Fruit fly (Drosophila melanogaster) whole organism, wandering third instar larva: ENCODE results near the gene Cpsf5.

Experiments
- Abd-B ChIP-seq: fragments of >200 bp; optimal IDR thresholded peaks from 2 replicates; lab custom pipeline; 2017; ENCODE audit warnings: missing biosample characterization, missing genetic modification characterization
- CG32264 ChIP-seq: fragments of 200-800 bp; sonication (Bioruptor generic); optimal IDR thresholded peaks from 2 replicates; lab custom pipeline; 2016; ENCODE audit warnings: missing biosample characterization, missing genetic modification characterization
- CG9705 ChIP-seq: fragments of 200-800 bp; sonication (Bioruptor generic); optimal IDR thresholded peaks from 2 replicates; lab custom pipeline; 2018; ENCODE audit warnings: missing biosample characterization, mild to moderate bottlenecking, missing genetic modification characterization
- CrebA ChIP-seq: fragments of 200-800 bp; sonication (Bioruptor generic); optimal IDR thresholded peaks from 2 replicates; lab custom pipeline; 2016; ENCODE audit warnings: missing biosample characterization, mild to moderate bottlenecking, missing genetic modification characterization, borderline replicate concordance
- Dfd ChIP-seq: fragments of >200 bp; optimal IDR thresholded peaks from 2 replicates; lab custom pipeline; 2017; ENCODE audit warnings: missing biosample characterization, missing genetic modification characterization
- Dif ChIP-seq: fragments of 200-275, 200-300 bp; sonication (Bioruptor generic); optimal IDR thresholded peaks from 2 replicates; lab custom pipeline; 2018; ENCODE audit warnings: missing biosample characterization, missing genetic modification characterization; ENCODE audit not compliant: partially characterized antibody
- GATAd ChIP-seq: sonication (Bioruptor generic); optimal IDR thresholded peaks from 2 replicates; lab custom pipeline; 2016; ENCODE audit warnings: missing biosample characterization, missing genetic modification characterization
- HLH106 ChIP-seq: fragments of 200-800 bp; optimal IDR thresholded peaks from 3 replicates; lab custom pipeline; 2019; ENCODE audit warnings: missing biosample characterization, mild to moderate bottlenecking, missing genetic modification characterization, moderate library complexity
- Hnf4 ChIP-seq: fragments of 200-800 bp; sonication (Bioruptor generic); optimal IDR thresholded peaks from 2 replicates; lab custom pipeline; 2016; ENCODE audit warnings: missing biosample characterization, mild to moderate bottlenecking, missing genetic modification characterization
- Hr78 ChIP-seq: fragments of >200 bp; optimal IDR thresholded peaks from 2 replicates; lab custom pipeline; 2017; ENCODE audit warnings: missing biosample characterization, missing genetic modification characterization
- Hr83 ChIP-seq: fragments of 200-300 bp; sonication (Bioruptor generic); optimal IDR thresholded peaks from 2 replicates; lab custom pipeline; 2016; ENCODE audit warnings: missing biosample characterization, mild to moderate bottlenecking, missing genetic modification characterization, moderate library complexity; ENCODE audit not compliant: poor library complexity, severe bottlenecking
- Jra ChIP-seq: sonication (Bioruptor generic); optimal IDR thresholded peaks from 2 replicates; lab custom pipeline; 2016; ENCODE audit warnings: missing biosample characterization, missing genetic modification characterization
- Mio ChIP-seq: sonication (Bioruptor generic); optimal IDR thresholded peaks from 2 replicates; lab custom pipeline; 2016; ENCODE audit warnings: missing biosample characterization, missing genetic modification characterization
- Myc ChIP-seq: fragments of >200 bp; optimal IDR thresholded peaks from 2 replicates; lab custom pipeline; 2017
- N ChIP-seq: fragments of >200 bp; optimal IDR thresholded peaks from 2 replicates; lab custom pipeline; 2018; ENCODE audit warnings: missing biosample characterization, missing external identifiers, missing genetic modification characterization
- OdsH ChIP-seq: fragments of 200-800 bp; sonication (Bioruptor generic); optimal IDR thresholded peaks from 2 replicates; lab custom pipeline; 2016; ENCODE audit warnings: missing biosample characterization, mild to moderate bottlenecking, missing genetic modification characterization
- Rel ChIP-seq, 2 experiments: fragments of 200-800 bp; sonication (Bioruptor generic) in 1 of 2; optimal IDR thresholded peaks; 2 replicates in 1 of 2; 3 replicates in 1 of 2; lab custom pipeline; 2016 to 2019; ENCODE audit warnings: mild to moderate bottlenecking in 2 of 2, missing biosample characterization in 2 of 2, missing genetic modification characterization in 2 of 2, moderate library complexity in 1 of 2
- Sp1 ChIP-seq: fragments of 200-800 bp; sonication (Bioruptor generic); optimal IDR thresholded peaks from 3 replicates; lab custom pipeline; 2019; ENCODE audit warnings: missing biosample characterization, mild to moderate bottlenecking, missing genetic modification characterization, moderate library complexity
- Vsx2 ChIP-seq: fragments of 200-300, 225-300 bp; sonication (Bioruptor generic); optimal IDR thresholded peaks from 2 replicates; lab custom pipeline; 2018; ENCODE audit warnings: missing biosample characterization, missing genetic modification characterization; ENCODE audit not compliant: partially characterized antibody
- br ChIP-seq: fragments of 200-800 bp; sonication (Bioruptor generic); optimal IDR thresholded peaks from 2 replicates; lab custom pipeline; 2016; ENCODE audit warnings: missing biosample characterization, missing genetic modification characterization
- brk ChIP-seq: fragments of 200-800 bp; sonication (Bioruptor generic); optimal IDR thresholded peaks from 2 replicates; lab custom pipeline; 2016; ENCODE audit warnings: missing biosample characterization, mild to moderate bottlenecking, missing genetic modification characterization
- dl ChIP-seq, 2 experiments: fragments of 175-275, 200-275 bp in 1 of 2; fragments of 200-275 bp in 1 of 2; sonication (Bioruptor generic); optimal IDR thresholded peaks; lab custom pipeline; 2018; ENCODE audit warnings: mild to moderate bottlenecking in 2 of 2, missing biosample characterization in 2 of 2, missing genetic modification characterization in 2 of 2, moderate library complexity in 2 of 2; ENCODE audit not compliant: partially characterized antibody in 2 of 2, insufficient read depth in 1 of 2
- dmrt93B ChIP-seq: fragments of 200-800 bp; sonication (Bioruptor generic); optimal IDR thresholded peaks from 2 replicates; lab custom pipeline; 2018; ENCODE audit warnings: missing biosample characterization, mild to moderate bottlenecking, missing genetic modification characterization
- dsf ChIP-seq: sonication (Bioruptor generic); optimal IDR thresholded peaks from 2 replicates; lab custom pipeline; 2016; ENCODE audit warnings: missing biosample characterization, missing genetic modification characterization, borderline replicate concordance
- ey ChIP-seq: fragments of 200-800 bp; sonication (Bioruptor generic); optimal IDR thresholded peaks from 2 replicates; lab custom pipeline; 2016; ENCODE audit warnings: missing biosample characterization, missing genetic modification characterization
- foxo ChIP-seq, 2 experiments: fragments of 200-800 bp; sonication (Bioruptor generic); optimal IDR thresholded peaks; 2 replicates in 1 of 2; 3 replicates in 1 of 2; lab custom pipeline; 2016 to 2017; ENCODE audit warnings: missing biosample characterization in 2 of 2, missing genetic modification characterization in 2 of 2
- fru ChIP-seq: fragments of 200-800 bp; sonication (Bioruptor generic); optimal IDR thresholded peaks from 3 replicates; lab custom pipeline; 2016; ENCODE audit warnings: missing biosample characterization, mild to moderate bottlenecking, missing genetic modification characterization
- h ChIP-seq: fragments of 200-800 bp; sonication (Bioruptor generic); optimal IDR thresholded peaks from 3 replicates; lab custom pipeline; 2016; ENCODE audit warnings: missing biosample characterization, mild to moderate bottlenecking, missing genetic modification characterization
- jim ChIP-seq: fragments of 175-275, 200-325 bp; sonication (Bioruptor generic); optimal IDR thresholded peaks from 2 replicates; lab custom pipeline; 2016; ENCODE audit warnings: missing biosample characterization, mild to moderate bottlenecking, missing genetic modification characterization
- lola ChIP-seq: fragments of >200 bp; optimal IDR thresholded peaks from 2 replicates; lab custom pipeline; 2017; ENCODE audit warnings: missing biosample characterization, missing genetic modification characterization
- pan ChIP-seq: fragments of >200 bp; optimal IDR thresholded peaks from 2 replicates; lab custom pipeline; 2017
- psq ChIP-seq: fragments of 200-800 bp; sonication (Bioruptor generic); optimal IDR thresholded peaks from 3 replicates; lab custom pipeline; 2017; ENCODE audit warnings: missing biosample characterization, mild to moderate bottlenecking, missing genetic modification characterization, moderate library complexity
- rgr ChIP-seq: fragments of 200-800 bp; sonication (Bioruptor generic); optimal IDR thresholded peaks from 3 replicates; lab custom pipeline; 2016; ENCODE audit warnings: missing biosample characterization, mild to moderate bottlenecking, missing genetic modification characterization
- sage ChIP-seq: fragments of 200-800 bp; sonication (Bioruptor generic); optimal IDR thresholded peaks from 2 replicates; lab custom pipeline; 2016; ENCODE audit warnings: missing biosample characterization, mild to moderate bottlenecking, missing genetic modification characterization
- sv ChIP-seq: fragments of 200-800 bp; sonication (Bioruptor generic); optimal IDR thresholded peaks from 3 replicates; lab custom pipeline; 2016; ENCODE audit warnings: missing biosample characterization, missing genetic modification characterization
- tai ChIP-seq: sonication (Bioruptor generic); optimal IDR thresholded peaks from 2 replicates; lab custom pipeline; 2016; ENCODE audit warnings: missing biosample characterization, missing genetic modification characterization
- usp ChIP-seq: fragments of >200 bp; optimal IDR thresholded peaks from 2 replicates; lab custom pipeline; 2017; ENCODE audit warnings: missing biosample characterization, missing genetic modification characterization
- woc ChIP-seq: sonication (Bioruptor generic); optimal IDR thresholded peaks from 2 replicates; lab custom pipeline; 2016; ENCODE audit warnings: missing biosample characterization, mild to moderate bottlenecking, missing genetic modification characterization

The Cpsf5 gene

dm6 chr3L:9375130-9375529 lies 35.7 kb upstream of the Cpsf5 start, which contains the start of gene CG4461:
Gene CG4461 (plus strand): TSS chr3L:9375430.
- TF ChIP-seq tai (GFP tag; lab: Kevin White, UChicago): no peak
- TF ChIP-seq sage (GFP tag; lab: Kevin White, UChicago): no peak
- TF ChIP-seq CrebA: no peak
- TF ChIP-seq dl (GFP tag; optimal IDR thresholded peaks at IDR 0.05; lab: Kevin White, UChicago; ENCODE audit: insufficient read depth in 1 of 2, partially characterized antibody in 2 of 2): no peak
- TF ChIP-seq Hr78 (GFP tag; lab: Kevin White, UChicago): no peak
- no peak for TF ChIP-seq Jra (GFP tag; lab: Kevin White, UChicago)
- TF ChIP-seq brk (GFP tag; lab: Kevin White, UChicago): no peak
- no peak for TF ChIP-seq dsf
- no peak for TF ChIP-seq Mio (GFP tag; lab: Kevin White, UChicago)
- TF ChIP-seq psq (GFP tag; lab: Kevin White, UChicago): no peak
- TF ChIP-seq CG32264 (GFP tag; lab: Kevin White, UChicago): no peak
- no peak for TF ChIP-seq Dfd (GFP tag; lab: Kevin White, UChicago)
- TF ChIP-seq Myc: no peak
- TF ChIP-seq HLH106 (tag; lab: Kevin White, UChicago): no peak
- TF ChIP-seq woc: no peak
- no peak for TF ChIP-seq Vsx2 (GFP tag; lab: Kevin White, UChicago)
- no peak for TF ChIP-seq N (GFP tag; lab: Kevin White, UChicago)
- no peak for TF ChIP-seq sv

- no peak for TF ChIP-seq CG9705 (GFP tag; lab: Kevin White, UChicago)
- no peak for TF ChIP-seq dsf
Observed at dm6 chr3L:9376573-9376972, 34.3 kb upstream of the Cpsf5 start.

DNA sequence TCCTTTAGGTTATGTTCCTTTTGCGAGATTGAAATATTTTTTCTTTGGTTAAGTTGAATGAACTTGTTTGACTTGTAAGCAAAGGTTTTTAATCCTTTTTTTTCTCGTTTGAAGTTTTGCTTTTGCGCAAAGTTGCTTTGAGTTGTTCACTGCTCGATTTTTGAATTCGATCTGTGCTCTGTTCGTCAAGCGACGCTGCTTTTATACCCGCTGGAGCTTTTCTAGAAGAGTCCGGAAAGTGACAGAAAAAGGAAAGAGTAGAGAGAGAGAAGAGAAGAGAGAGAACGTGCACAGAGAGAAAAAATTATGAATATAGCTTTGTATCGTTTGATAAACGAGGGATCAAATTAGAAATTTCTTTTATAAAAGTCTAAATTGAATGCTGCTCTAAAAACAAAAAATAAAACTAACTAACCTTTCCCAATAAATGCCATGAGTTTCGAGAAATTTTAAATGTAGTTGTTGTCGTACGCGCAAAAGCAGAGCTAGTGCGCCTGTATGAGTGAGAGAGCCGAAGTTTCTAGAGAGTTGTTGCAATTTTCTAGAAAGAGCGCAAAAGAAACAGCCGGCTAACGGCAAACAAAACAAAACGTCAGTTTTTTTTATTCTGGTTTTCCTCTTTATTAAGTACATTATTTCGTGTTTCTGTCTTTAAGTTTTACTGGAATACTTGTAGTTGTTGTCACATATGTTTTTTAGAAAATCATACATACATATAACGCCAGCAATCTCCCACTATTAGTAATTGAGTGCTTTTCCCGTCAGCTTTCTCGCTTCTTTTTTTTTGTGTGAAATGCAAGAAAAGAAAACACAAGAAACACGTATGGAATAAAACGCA lies 33.4 kb upstream of the Cpsf5 start, which contains the start of gene Hsp26:
Gene Hsp26, minus strand, starts transcription at position 230 of the 838 bp plus-strand sequence.
- TF ChIP-seq HLH106 (tag; lab: Kevin White, UChicago): peak; percentile 84
- peak; percentile 59 for TF ChIP-seq dsf
- peak; percentile 66 for TF ChIP-seq Dif (GFP tag; lab: Kevin White, UChicago)
- TF ChIP-seq woc: peak; percentile 92
- TF ChIP-seq Hr83 (GFP tag; lab: Kevin White, UChicago): peak; percentile 6
- TF ChIP-seq fru: peak; percentile 95
- TF ChIP-seq tai (GFP tag; lab: Kevin White, UChicago): no peak
- TF ChIP-seq CrebA: no peak
- peak; percentile 93 for TF ChIP-seq Hnf4 (GFP tag; lab: Kevin White, UChicago)
- TF ChIP-seq CG32264 (GFP tag; lab: Kevin White, UChicago): peak; percentile 86
- no peak for TF ChIP-seq N (GFP tag; lab: Kevin White, UChicago)
- peak; percentile 79 for TF ChIP-seq jim (GFP tag; lab: Kevin White, UChicago)
- TF ChIP-seq br: peak; percentile 95
- no peak for TF ChIP-seq usp
- peak; percentile 30 for TF ChIP-seq Mio (GFP tag; lab: Kevin White, UChicago)
- no peak for TF ChIP-seq Myc
- TF ChIP-seq OdsH (GFP tag; lab: Kevin White, UChicago): peak; percentile 96
- TF ChIP-seq GATAd: no peak
- TF ChIP-seq pan (lab: Kevin White, UChicago): no peak
- TF ChIP-seq Rel (GFP tag; optimal IDR thresholded peaks at IDR 0.05; lab: Kevin White, UChicago): peak; percentile 0
- peak; percentile 52 for TF ChIP-seq Rel (tag; optimal IDR thresholded peaks at IDR 0.05; lab: Kevin White, UChicago)
- TF ChIP-seq Hr78 (GFP tag; lab: Kevin White, UChicago): no peak
- TF ChIP-seq h (GFP tag; lab: Kevin White, UChicago): peak; percentile 97
- TF ChIP-seq Sp1 (GFP tag; lab: Kevin White, UChicago): peak; percentile 89
- TF ChIP-seq Jra (GFP tag; lab: Kevin White, UChicago): peak; percentile 87
- TF ChIP-seq Vsx2 (GFP tag; lab: Kevin White, UChicago): peak; percentile 67
- peak; percentile 89 for TF ChIP-seq sage (GFP tag; lab: Kevin White, UChicago)
- peak; percentile 75 for TF ChIP-seq sv
- TF ChIP-seq dl (GFP tag; optimal IDR thresholded peaks at IDR 0.05; lab: Kevin White, UChicago; ENCODE audit: insufficient read depth in 1 of 2, partially characterized antibody in 2 of 2): peak; percentile 23 to 25
- TF ChIP-seq brk (GFP tag; lab: Kevin White, UChicago): peak; percentile 97
- TF ChIP-seq CG9705 (GFP tag; lab: Kevin White, UChicago): no peak
- TF ChIP-seq ey (GFP tag; lab: Kevin White, UChicago): peak; percentile 96
- peak; percentile 96 for TF ChIP-seq rgr
- TF ChIP-seq psq (GFP tag; lab: Kevin White, UChicago): peak; percentile 94
- no peak for TF ChIP-seq Abd-B (GFP tag; lab: Kevin White, UChicago)
- no peak for TF ChIP-seq lola (GFP tag; lab: Kevin White, UChicago)
- peak; percentile 60 for TF ChIP-seq dmrt93B (GFP tag; lab: Kevin White, UChicago)
- no peak for TF ChIP-seq Dfd (GFP tag; lab: Kevin White, UChicago)
- peak; percentile 52 to 94 for TF ChIP-seq foxo (GFP tag; optimal IDR thresholded peaks at IDR 0.05; lab: Kevin White, UChicago)
- TF ChIP-seq, all 38 proteins: peak for 26
